2 worm cellular contexts compared by ENCODE assay signal in the genomic region with DNA sequence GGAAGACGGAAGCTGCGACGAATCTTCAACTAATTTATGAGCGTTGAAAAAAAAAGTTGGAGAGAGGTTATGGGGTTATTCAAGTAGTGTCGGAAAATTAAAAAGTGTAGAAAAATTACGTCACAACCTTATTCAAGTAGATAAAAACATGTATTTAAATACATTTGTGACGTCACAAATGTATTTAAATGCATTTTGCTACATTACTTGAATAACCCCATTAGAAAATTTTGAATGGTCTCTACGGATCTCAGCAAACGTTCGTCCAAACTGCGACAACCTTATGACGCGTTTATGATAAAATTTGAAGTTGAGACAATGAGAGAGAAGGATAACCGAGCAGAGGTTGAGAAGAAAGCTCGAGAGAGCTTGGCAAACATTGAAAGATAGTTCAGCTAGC.
A peak's percentile ranks its signal among the peaks of the same experiment; 100 is the strongest.
TF ChIP-seq lines count a peak whose summit lies in the region.

No protein-coding gene starts in this region.

TF ChIP-seq in whole organism, mixed stage, embryonic, 35 proteins besides CTCF, POLR2A, EP300 and RAD21:
- peak; percentile 90 for TF ChIP-seq zip-8 (tag; optimal IDR thresholded peaks at IDR 0.05; lab: Kevin White, UChicago)

TF ChIP-seq in whole organism, young adult, 124 proteins besides CTCF, POLR2A, EP300 and RAD21:
- 0 out of 2 replicates have a peak, but pooled peaks have one; percentile 5 for TF ChIP-seq aptf-2 (GFP tag; conservative IDR thresholded peaks at IDR 0.05; lab: Robert Waterston, UW)
